Worm (Caenorhabditis elegans) whole organism, young adult: ENCODE results near the gene K08D10.11.

Experiments used
- F33H1.4 ChIP-seq: fragments of 200-800 bp; sonication (Bioruptor generic); IDR thresholded peaks from 2 replicates; pipeline ENCODE4 v1.3.6; 2022; ENCODE audit warnings: missing genetic modification reagents, missing genetic modification characterization, missing compliant biosample characterization
- F39B2.1 ChIP-seq: fragments of 200-800 bp; sonication (Bioruptor generic); IDR thresholded peaks from 2 replicates; pipeline ENCODE4 v1.3.6; 2022; ENCODE audit warnings: missing genetic modification reagents, missing genetic modification characterization, missing compliant biosample characterization
- F55B11.4 ChIP-seq: sonication (generic microtip); optimal IDR thresholded peaks from 2 replicates; lab custom pipeline; 2016; ENCODE audit warnings: missing compliant biosample characterization, missing genetic modification characterization, borderline replicate concordance; ENCODE audit not compliant: insufficient read depth
- dox-1 ChIP-seq: fragments of 200-800 bp; sonication (Bioruptor generic); IDR thresholded peaks from 2 replicates; pipeline ENCODE4 v1.3.6; 2022; ENCODE audit warnings: missing genetic modification reagents, missing genetic modification characterization, missing compliant biosample characterization
- him-1 ChIP-seq: sonication (generic microtip); optimal IDR thresholded peaks from 2 replicates; lab custom pipeline; 2016; ENCODE audit warnings: missing genotype, missing genetic modification reagents, missing genetic modification characterization, missing compliant biosample characterization
- lin-35 ChIP-seq, 3 experiments: fragments of 150-350 bp in 2 of 3; sonication (generic microtip) in 1 of 3; optimal IDR thresholded peaks; 2 replicates each; lab custom pipeline; 2014 to 2018; ENCODE audit warnings: missing biosample characterization in 3 of 3, missing genetic modification characterization in 3 of 3, missing genetic modification reagents in 3 of 3
- madf-3 ChIP-seq: fragments of 200-800 bp; sonication (Bioruptor generic); IDR thresholded peaks from 2 replicates; pipeline ENCODE4 v1.3.6; 2022; ENCODE audit warnings: missing genetic modification reagents, missing genetic modification characterization, missing compliant biosample characterization
- nfya-1 ChIP-seq: sonication (generic microtip); optimal IDR thresholded peaks from 2 replicates; lab custom pipeline; 2017; ENCODE audit warnings: antibody characterized with exemption, missing compliant biosample characterization, missing genetic modification characterization, borderline replicate concordance; ENCODE audit not compliant: insufficient read depth
- nfya-2 ChIP-seq: fragments of 200-800 bp; sonication (Bioruptor generic); IDR thresholded peaks from 2 replicates; pipeline ENCODE4 v1.3.6; 2022; ENCODE audit warnings: missing genetic modification reagents, missing genetic modification characterization, missing compliant biosample characterization
- snpc-3.4 ChIP-seq: sonication (generic microtip); optimal IDR thresholded peaks from 2 replicates; lab custom pipeline; 2017; ENCODE audit warnings: missing genetic modification characterization, mild to moderate bottlenecking, missing compliant biosample characterization, antibody characterized with exemption, moderate library complexity, missing genotype, missing genetic modification reagents

- TF ChIP-seq dox-1 (GFP tag; lab: Robert Waterston, UW) (no peak), him-1 (tag; lab: Kevin White, UChicago) (no peak), F39B2.1 (GFP tag; lab: Robert Waterston, UW) (no peak), lin-35 (GFP tag; optimal IDR thresholded peaks at IDR 0.05; lab: Kevin White, UChicago) (no peak), nfya-1 (no peak), F33H1.4 (GFP tag; lab: Robert Waterston, UW) (no peak), madf-3 (GFP tag; lab: Robert Waterston, UW) (no peak), snpc-3.4 (no peak), nfya-2 (GFP tag; lab: Robert Waterston, UW) (no peak), F55B11.4 (tag; lab: Kevin White, UChicago) (no peak)
These were observed 33.9 kb downstream of the K08D10.11 start, which contains the start of the genes K08D10.10 and R07C12.1 for ce11 chrIV:4152143-4152542.
